Worm (Caenorhabditis elegans): ENCODE data around the gene flp-34.

- TF ChIP-seq F13H6.1 (tag; optimal IDR thresholded peaks at IDR 0.05) (no peak), ceh-48 (tag; optimal IDR thresholded peaks at IDR 0.05) (no peak), hlh-6 (tag; optimal IDR thresholded peaks at IDR 0.05) (no peak), C08G9.2 (tag; optimal IDR thresholded peaks at IDR 0.05) (no peak), pha-4 (tag; optimal IDR thresholded peaks at IDR 0.05) (no peak), pqm-1 (tag; optimal IDR thresholded peaks at IDR 0.05) (no peak), ets-4 (tag; optimal IDR thresholded peaks at IDR 0.05) (no peak), lin-11 (tag; optimal IDR thresholded peaks at IDR 0.05) (no peak), fkh-10 (GFP tag; optimal IDR thresholded peaks at IDR 0.05) (no peak), gmeb-2 (tag; optimal IDR thresholded peaks at IDR 0.05) (no peak)
These were observed 50.1 kb downstream of the flp-34 start for ce11 chrV:983120-983519.

Data from whole organism, late embryonic.